Fruit fly (Drosophila melanogaster) whole organism, embryonic: ENCODE data around the gene CG14642.
A peak's percentile ranks its signal among the peaks of the same experiment; 100 is the strongest.

Experiments
- Atf3 ChIP-seq: fragments of 200-800 bp; sonication (Bioruptor generic); optimal IDR thresholded peaks from 3 replicates; lab custom pipeline; 2016; ENCODE audit warnings: missing biosample characterization, missing genetic modification characterization
- BEAF-32 ChIP-seq: fragments of 200-800 bp; sonication (Bioruptor generic); optimal IDR thresholded peaks from 3 replicates; lab custom pipeline; 2017; ENCODE audit warnings: missing biosample characterization, missing genetic modification characterization, mild to moderate bottlenecking, moderate library complexity, missing genetic modification reagents
- CG10543 ChIP-seq: fragments of 200-800 bp; sonication (Bioruptor generic); optimal IDR thresholded peaks from 3 replicates; lab custom pipeline; 2017; ENCODE audit warnings: missing biosample characterization, mild to moderate bottlenecking, missing genetic modification characterization, moderate library complexity
- CG10654 ChIP-seq: fragments of 200-800 bp; sonication (Bioruptor generic); optimal IDR thresholded peaks from 2 replicates; lab custom pipeline; 2016; ENCODE audit warnings: missing biosample characterization, missing genetic modification characterization
- CG11085 ChIP-seq: fragments of 200-800 bp; sonication (Bioruptor generic); IDR thresholded peaks from 2 replicates; pipeline ENCODE4 v1.3.6; 2022; ENCODE audit warnings: missing biosample characterization, missing genetic modification characterization
- CG11247 ChIP-seq: fragments of 200-800 bp; sonication (Bioruptor generic); IDR thresholded peaks from 2 replicates; pipeline ENCODE4 v1.3.6; 2022; ENCODE audit warnings: missing biosample characterization, missing genetic modification characterization
- CG13287 ChIP-seq: fragments of 200-800 bp; sonication (Bioruptor generic); IDR thresholded peaks from 2 replicates; pipeline ENCODE4 v1.3.6; 2022; ENCODE audit warnings: missing biosample characterization, missing genetic modification characterization; ENCODE audit not compliant: partially characterized antibody
- CG1529 ChIP-seq: fragments of 200-800 bp; sonication (Bioruptor generic); optimal IDR thresholded peaks from 3 replicates; lab custom pipeline; 2018; ENCODE audit warnings: missing biosample characterization, missing genetic modification characterization
- CG17829 ChIP-seq: fragments of 200-800 bp; optimal IDR thresholded peaks from 2 replicates; lab custom pipeline; 2019; ENCODE audit warnings: missing biosample characterization, mild to moderate bottlenecking, missing genetic modification characterization, moderate library complexity
- CG3838 ChIP-seq: fragments of 200-800 bp; sonication (Bioruptor generic); optimal IDR thresholded peaks from 3 replicates; lab custom pipeline; 2016; ENCODE audit warnings: missing biosample characterization, missing genetic modification characterization
- CG6791 ChIP-seq: fragments of 200-800 bp; sonication (Bioruptor generic); IDR thresholded peaks from 3 replicates; pipeline ENCODE4 v1.3.6; 2022; ENCODE audit warnings: missing biosample characterization, missing genetic modification characterization; ENCODE audit not compliant: partially characterized antibody
- CG7987 ChIP-seq: fragments of 200-800 bp; sonication (Bioruptor generic); optimal IDR thresholded peaks from 2 replicates; lab custom pipeline; 2018; ENCODE audit warnings: missing biosample characterization, mild to moderate bottlenecking, missing genetic modification characterization, moderate library complexity
- CG8765 ChIP-seq: fragments of 200-800 bp; sonication (Bioruptor generic); IDR thresholded peaks from 2 replicates; pipeline ENCODE4 v1.3.6; 2022; ENCODE audit warnings: missing biosample characterization, missing genetic modification characterization
- CG8944 ChIP-seq: fragments of 200-800 bp; sonication (Bioruptor generic); optimal IDR thresholded peaks from 3 replicates; lab custom pipeline; 2016; ENCODE audit warnings: missing biosample characterization, missing genetic modification characterization
- CG9609 ChIP-seq: fragments of 200-800 bp; sonication (Bioruptor generic); optimal IDR thresholded peaks from 3 replicates; lab custom pipeline; 2016; ENCODE audit warnings: missing biosample characterization, missing genetic modification characterization
- CG9876 ChIP-seq: fragments of 200-800 bp; sonication (Bioruptor generic); optimal IDR thresholded peaks from 2 replicates; lab custom pipeline; 2016; ENCODE audit warnings: missing biosample characterization, missing genetic modification characterization
- CG9932 ChIP-seq: fragments of 200-800 bp; sonication (Bioruptor generic); IDR thresholded peaks from 2 replicates; pipeline ENCODE4 v1.3.6; 2022; ENCODE audit warnings: missing biosample characterization, missing genetic modification characterization
- D19B ChIP-seq: fragments of 200-800 bp; sonication (Bioruptor generic); optimal IDR thresholded peaks from 2 replicates; lab custom pipeline; 2017; ENCODE audit warnings: missing biosample characterization, mild to moderate bottlenecking, missing genetic modification characterization
- Dek ChIP-seq: fragments of 200-800 bp; sonication (Bioruptor generic); optimal IDR thresholded peaks from 3 replicates; lab custom pipeline; 2019; ENCODE audit warnings: missing biosample characterization, mild to moderate bottlenecking, missing genetic modification characterization, moderate library complexity
- E2f2 ChIP-seq: fragments of 200-800 bp; sonication (Bioruptor generic); IDR thresholded peaks from 2 replicates; pipeline ENCODE4 v1.3.6; 2022; ENCODE audit warnings: missing biosample characterization, missing genetic modification characterization
- Ets97D ChIP-seq: fragments of 200-800 bp; sonication (Bioruptor generic); optimal IDR thresholded peaks from 3 replicates; lab custom pipeline; 2016; ENCODE audit warnings: missing biosample characterization, missing genetic modification characterization
- Hr3 ChIP-seq: fragments of 200-800 bp; sonication (Bioruptor generic); optimal IDR thresholded peaks from 3 replicates; lab custom pipeline; 2016; ENCODE audit warnings: missing biosample characterization, missing genetic modification characterization
- Hsf ChIP-seq: fragments of 200-800 bp; sonication (Bioruptor generic); optimal IDR thresholded peaks from 3 replicates; lab custom pipeline; 2016; ENCODE audit warnings: missing biosample characterization, missing genetic modification characterization
- Mrtf ChIP-seq: fragments of 200-800 bp; sonication (Bioruptor generic); IDR thresholded peaks from 3 replicates; pipeline ENCODE4 v1.3.6; 2022; ENCODE audit warnings: missing biosample characterization, missing genetic modification characterization
- NfI ChIP-seq: fragments of 200-800 bp; sonication (Bioruptor generic); optimal IDR thresholded peaks from 3 replicates; lab custom pipeline; 2018; ENCODE audit warnings: missing biosample characterization, mild to moderate bottlenecking, missing genetic modification characterization, moderate library complexity
- Sin3A ChIP-seq: fragments of >200 bp; optimal IDR thresholded peaks from 2 replicates; lab custom pipeline; 2018
- Sry-δ ChIP-seq: fragments of 200-800 bp; sonication (Bioruptor generic); optimal IDR thresholded peaks from 2 replicates; lab custom pipeline; 2016; ENCODE audit warnings: missing biosample characterization, missing genetic modification characterization
- bcd ChIP-seq: fragments of 200-800 bp; sonication (Bioruptor generic); optimal IDR thresholded peaks from 2 replicates; lab custom pipeline; 2017; ENCODE audit warnings: missing biosample characterization, mild to moderate bottlenecking, missing genetic modification characterization
- bigmax ChIP-seq: fragments of 200-800 bp; sonication (Bioruptor generic); optimal IDR thresholded peaks from 2 replicates; lab custom pipeline; 2018; ENCODE audit warnings: missing biosample characterization, mild to moderate bottlenecking, missing genetic modification characterization
- cas ChIP-seq: fragments of 200-800 bp; sonication (Bioruptor generic); IDR thresholded peaks from 2 replicates; pipeline ENCODE4 v1.3.6; 2022; ENCODE audit warnings: missing biosample characterization, missing genetic modification characterization
- cg ChIP-seq: fragments of 200-800 bp; sonication (Bioruptor generic); optimal IDR thresholded peaks from 3 replicates; lab custom pipeline; 2019; ENCODE audit warnings: missing biosample characterization, mild to moderate bottlenecking, missing genetic modification characterization, moderate library complexity
- ci ChIP-seq: fragments of 200-800 bp; sonication (Bioruptor generic); IDR thresholded peaks from 3 replicates; pipeline ENCODE4 v1.3.6; 2022; ENCODE audit warnings: missing biosample characterization, missing genetic modification characterization
- dati ChIP-seq: fragments of 200-800 bp; sonication (Bioruptor generic); IDR thresholded peaks from 2 replicates; pipeline ENCODE4 v1.3.6; 2022; ENCODE audit warnings: missing biosample characterization, missing genetic modification characterization
- dysf ChIP-seq: fragments of 200-800 bp; sonication (Bioruptor generic); IDR thresholded peaks from 3 replicates; pipeline ENCODE4 v1.3.6; 2022; ENCODE audit warnings: missing biosample characterization, missing genetic modification characterization
- gsb-n ChIP-seq: fragments of 200-800 bp; sonication (Bioruptor generic); optimal IDR thresholded peaks from 3 replicates; lab custom pipeline; 2018; ENCODE audit warnings: missing biosample characterization, mild to moderate bottlenecking, missing genetic modification characterization
- ham ChIP-seq: fragments of 200-800 bp; sonication (Bioruptor generic); IDR thresholded peaks from 2 replicates; pipeline ENCODE4 v1.3.6; 2022; ENCODE audit warnings: missing biosample characterization, missing genetic modification characterization
- lov ChIP-seq, 2 experiments: fragments of 200-800 bp in 1 of 2; fragments of >200 bp in 1 of 2; sonication (Bioruptor generic) in 1 of 2; IDR thresholded peaks in 1 of 2; optimal IDR thresholded peaks in 1 of 2; 2 replicates in 1 of 2; 3 replicates in 1 of 2; pipeline versions ENCODE4 v1.3.6 to Lab custom; 2017 to 2022; ENCODE audit warnings: missing biosample characterization in 1 of 2, missing genetic modification characterization in 1 of 2
- nerfin-2 ChIP-seq: fragments of 200-800 bp; sonication (Bioruptor generic); IDR thresholded peaks from 2 replicates; pipeline ENCODE4 v1.3.6; 2022; ENCODE audit warnings: missing biosample characterization, missing genetic modification characterization; ENCODE audit not compliant: partially characterized antibody
- nmo ChIP-seq: fragments of 200-800 bp; sonication (Bioruptor generic); optimal IDR thresholded peaks from 2 replicates; lab custom pipeline; 2018; ENCODE audit warnings: missing biosample characterization, mild to moderate bottlenecking, missing genetic modification characterization, moderate library complexity
- p53 ChIP-seq: fragments of 200-800 bp; sonication (Bioruptor generic); optimal IDR thresholded peaks from 2 replicates; lab custom pipeline; 2016; ENCODE audit warnings: missing biosample characterization, missing genetic modification characterization
- pb ChIP-seq: fragments of 200-800 bp; sonication (Bioruptor generic); optimal IDR thresholded peaks from 3 replicates; lab custom pipeline; 2016; ENCODE audit warnings: missing biosample characterization, missing genetic modification characterization
- pfk ChIP-seq: fragments of 200-800 bp; sonication (Bioruptor generic); optimal IDR thresholded peaks from 2 replicates; lab custom pipeline; 2018; ENCODE audit warnings: missing biosample characterization, mild to moderate bottlenecking, missing genetic modification characterization, moderate library complexity
- prd ChIP-seq, 3 experiments: fragments of >200 bp in 2 of 3; fragments of 200-800 bp in 1 of 3; sonication (Bioruptor generic) in 1 of 3; optimal IDR thresholded peaks in 2 of 3; IDR thresholded peaks in 1 of 3; 2 replicates in 2 of 3; 3 replicates in 1 of 3; pipeline versions ENCODE4 v1.3.6 to Lab custom; 2017 to 2022; ENCODE audit warnings: missing biosample characterization in 1 of 3, missing genetic modification characterization in 1 of 3
- seq ChIP-seq: fragments of 200-800 bp; sonication (Bioruptor generic); IDR thresholded peaks from 2 replicates; pipeline ENCODE4 v1.3.6; 2022; ENCODE audit warnings: missing biosample characterization, missing genetic modification characterization
- sisA ChIP-seq: fragments of 200-800 bp; sonication (Bioruptor generic); IDR thresholded peaks from 2 replicates; pipeline ENCODE4 v1.3.6; 2022; ENCODE audit warnings: missing biosample characterization, missing genetic modification characterization
- sr ChIP-seq: fragments of 200-800 bp; sonication (Bioruptor generic); IDR thresholded peaks from 3 replicates; pipeline ENCODE4 v1.3.6; 2022; ENCODE audit warnings: missing biosample characterization, missing genetic modification characterization
- trh ChIP-seq: fragments of 200-800 bp; sonication (Bioruptor generic); optimal IDR thresholded peaks from 2 replicates; lab custom pipeline; 2016; ENCODE audit warnings: missing biosample characterization, missing genetic modification characterization
- unc-4 ChIP-seq: fragments of 200-800 bp; sonication (Bioruptor generic); IDR thresholded peaks from 2 replicates; pipeline ENCODE4 v1.3.6; 2022; ENCODE audit warnings: missing biosample characterization, missing genetic modification characterization; ENCODE audit not compliant: partially characterized antibody
- vnd ChIP-seq: fragments of 200-800 bp; sonication (Bioruptor generic); IDR thresholded peaks from 3 replicates; pipeline ENCODE4 v1.3.6; 2022; ENCODE audit warnings: missing biosample characterization, missing genetic modification characterization; ENCODE audit not compliant: partially characterized antibody
- wdn ChIP-seq: fragments of 200-800 bp; sonication (Bioruptor generic); IDR thresholded peaks from 2 replicates; pipeline ENCODE4 v1.3.6; 2022; ENCODE audit warnings: missing biosample characterization, missing genetic modification characterization

The CG14642 gene

DNA sequence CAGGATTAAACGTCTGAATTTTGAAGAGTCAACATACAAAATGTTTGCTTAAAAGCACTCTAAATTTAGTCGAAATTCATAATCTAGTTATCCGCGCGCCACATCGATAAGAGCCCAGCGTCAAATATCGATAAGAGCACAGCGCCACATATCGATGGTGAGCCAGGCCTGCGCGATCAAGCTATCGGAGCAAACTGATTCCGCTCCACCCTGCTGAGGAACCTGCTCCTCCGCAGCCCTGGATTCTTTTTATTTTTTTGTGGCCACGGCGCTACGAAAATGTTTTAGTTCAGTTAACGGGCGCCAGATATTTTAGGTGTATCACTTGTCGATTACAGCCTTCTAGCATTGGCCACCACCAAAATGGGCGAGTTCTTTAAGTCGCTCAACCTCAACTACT, 21.7 kb downstream of the CG14642 start (continued):
- no peak for TF ChIP-seq lov (optimal IDR thresholded peaks at IDR 0.05; lab: Kevin White, UChicago)
- TF ChIP-seq lov (GFP tag; IDR thresholded peaks at IDR 0.05; lab: Robert Waterston, UW) = no peak
- TF ChIP-seq Atf3 = no peak
- no peak for TF ChIP-seq ham (GFP tag; lab: Robert Waterston, UW)
- no peak for TF ChIP-seq cg (GFP tag; lab: Kevin White, UChicago)
- peak; percentile 98 for TF ChIP-seq BEAF-32
- no peak for TF ChIP-seq NfI (GFP tag; lab: Kevin White, UChicago)
- TF ChIP-seq CG9609 (GFP tag; lab: Kevin White, UChicago) = peak; percentile 7
- TF ChIP-seq CG9876 (GFP tag; lab: Kevin White, UChicago) = peak; percentile 8
- peak; percentile 48; the same call in 2 of the 3 replicates for TF ChIP-seq ci (GFP tag; lab: Robert Waterston, UW)
- TF ChIP-seq CG17829 (tag; lab: Kevin White, UChicago) = peak; percentile 70
- TF ChIP-seq cas = peak; percentile 25; the same call in 1 of the 2 replicates
- TF ChIP-seq Sry-δ (GFP tag; lab: Kevin White, UChicago) = peak; percentile 88
- peak; percentile 25; the same call in 1 of the 3 replicates for TF ChIP-seq dysf
- TF ChIP-seq wdn (GFP tag; lab: Robert Waterston, UW) = no peak; the same call in 1 of the 2 replicates
- peak; percentile 22 for TF ChIP-seq CG7987 (GFP tag; lab: Kevin White, UChicago)
- TF ChIP-seq Hsf (GFP tag; lab: Kevin White, UChicago) = peak; percentile 54
- peak; percentile 53 for TF ChIP-seq nmo
- peak; percentile 97 for TF ChIP-seq vnd (GFP tag; lab: Robert Waterston, UW)
- no peak for TF ChIP-seq pb
- TF ChIP-seq CG10543 (GFP tag; lab: Kevin White, UChicago) = no peak
- no peak for TF ChIP-seq dati (GFP tag; lab: Robert Waterston, UW)
- peak; percentile 95 for TF ChIP-seq nerfin-2
- TF ChIP-seq CG1529 (GFP tag; lab: Kevin White, UChicago) = no peak
- no peak for TF ChIP-seq CG8765 (GFP tag; lab: Robert Waterston, UW)
- TF ChIP-seq CG13287 = peak; percentile 99
- TF ChIP-seq prd (optimal IDR thresholded peaks at IDR 0.05; lab: Kevin White, UChicago) = no peak
- 0 out of 3 replicates have a peak, but pooled peaks have one; percentile 11 for TF ChIP-seq prd (GFP tag; IDR thresholded peaks at IDR 0.05; lab: Robert Waterston, UW)
- TF ChIP-seq trh (GFP tag; lab: Kevin White, UChicago) = no peak
- peak; percentile 41; the same call in 1 of the 2 replicates for TF ChIP-seq CG11247 (GFP tag; lab: Robert Waterston, UW)
- peak; percentile 99 for TF ChIP-seq CG6791
- no peak for TF ChIP-seq CG11085 (GFP tag; lab: Robert Waterston, UW)
- TF ChIP-seq CG3838 (GFP tag; lab: Kevin White, UChicago) = no peak
- TF ChIP-seq Ets97D (GFP tag; lab: Kevin White, UChicago) = peak; percentile 70
- TF ChIP-seq CG8944 (GFP tag; lab: Kevin White, UChicago) = peak; percentile 22
- peak; percentile 20 for TF ChIP-seq Hr3
- TF ChIP-seq Sin3A (lab: Kevin White, UChicago) = peak; percentile 73
- no peak for TF ChIP-seq seq (GFP tag; lab: Robert Waterston, UW)
- TF ChIP-seq E2f2 (GFP tag; lab: Robert Waterston, UW) = peak; percentile 99
- TF ChIP-seq sisA (GFP tag; lab: Robert Waterston, UW) = 0 out of 2 replicates have a peak, but pooled peaks have one; percentile 14
- no peak for TF ChIP-seq gsb-n (tag; lab: Kevin White, UChicago)
- no peak for TF ChIP-seq p53 (GFP tag; lab: Kevin White, UChicago)
- no peak for TF ChIP-seq Mrtf (GFP tag; lab: Robert Waterston, UW)
- TF ChIP-seq D19B (GFP tag; lab: Kevin White, UChicago) = no peak
- TF ChIP-seq unc-4 (GFP tag; lab: Robert Waterston, UW) = peak; percentile 97
- peak; percentile 8 for TF ChIP-seq CG10654 (GFP tag; lab: Kevin White, UChicago)
- no peak for TF ChIP-seq sr (GFP tag; lab: Robert Waterston, UW)
- TF ChIP-seq pfk (GFP tag; lab: Kevin White, UChicago) = no peak
- TF ChIP-seq bigmax (GFP tag; lab: Kevin White, UChicago) = no peak
- peak; percentile 78 for TF ChIP-seq CG9932 (GFP tag; lab: Robert Waterston, UW)
- TF ChIP-seq bcd (GFP tag; lab: Kevin White, UChicago) = peak; percentile 36
- TF ChIP-seq Dek (tag; lab: Kevin White, UChicago) = peak; percentile 45
